Fruit fly (Drosophila melanogaster) Kc167 (cell line): ENCODE data around the gene Svil.

Source experiments
- Sin3A ChIP-seq: fragments of >200 bp; optimal IDR thresholded peaks from 2 replicates; lab custom pipeline; 2018; ENCODE audit warnings: missing external identifiers
- h ChIP-seq: fragments of >200 bp; optimal IDR thresholded peaks from 3 replicates; lab custom pipeline; 2018; ENCODE audit warnings: missing external identifiers
- insv ChIP-seq: fragments of >200 bp; optimal IDR thresholded peaks from 3 replicates; lab custom pipeline; 2018; ENCODE audit warnings: missing external identifiers
- psq ChIP-seq: fragments of >200 bp; optimal IDR thresholded peaks from 2 replicates; lab custom pipeline; 2017; ENCODE audit warnings: missing external identifiers
- ttk ChIP-seq: sonication (Bioruptor generic); optimal IDR thresholded peaks from 2 replicates; lab custom pipeline; 2017; ENCODE audit warnings: missing external identifiers

dm6 chr3L:2386433-2386832 lies 9.0 kb downstream of the Svil start:
- TF ChIP-seq Sin3A (no peak), h (lab: Kevin White, UChicago) (no peak), ttk (lab: Kevin White, UChicago) (no peak), psq (lab: Kevin White, UChicago) (no peak), insv (lab: Kevin White, UChicago) (no peak)
